Fruit fly (Drosophila melanogaster) whole organism, wandering third instar larva: ENCODE measurements around the gene CG3032.
A peak's percentile ranks its signal among the peaks of the same experiment; 100 is the strongest.

ENCODE experiments used
- Abd-B ChIP-seq: fragments of >200 bp; optimal IDR thresholded peaks from 2 replicates; lab custom pipeline; 2017; ENCODE audit warnings: missing biosample characterization, missing genetic modification characterization
- CG32264 ChIP-seq: fragments of 200-800 bp; sonication (Bioruptor generic); optimal IDR thresholded peaks from 2 replicates; lab custom pipeline; 2016; ENCODE audit warnings: missing biosample characterization, missing genetic modification characterization
- CG9705 ChIP-seq: fragments of 200-800 bp; sonication (Bioruptor generic); optimal IDR thresholded peaks from 2 replicates; lab custom pipeline; 2018; ENCODE audit warnings: missing biosample characterization, mild to moderate bottlenecking, missing genetic modification characterization
- CrebA ChIP-seq: fragments of 200-800 bp; sonication (Bioruptor generic); optimal IDR thresholded peaks from 2 replicates; lab custom pipeline; 2016; ENCODE audit warnings: missing biosample characterization, mild to moderate bottlenecking, missing genetic modification characterization, borderline replicate concordance
- Dfd ChIP-seq: fragments of >200 bp; optimal IDR thresholded peaks from 2 replicates; lab custom pipeline; 2017; ENCODE audit warnings: missing biosample characterization, missing genetic modification characterization
- Dif ChIP-seq: fragments of 200-275, 200-300 bp; sonication (Bioruptor generic); optimal IDR thresholded peaks from 2 replicates; lab custom pipeline; 2018; ENCODE audit warnings: missing biosample characterization, missing genetic modification characterization; ENCODE audit not compliant: partially characterized antibody
- GATAd ChIP-seq: sonication (Bioruptor generic); optimal IDR thresholded peaks from 2 replicates; lab custom pipeline; 2016; ENCODE audit warnings: missing biosample characterization, missing genetic modification characterization
- HLH106 ChIP-seq: fragments of 200-800 bp; optimal IDR thresholded peaks from 3 replicates; lab custom pipeline; 2019; ENCODE audit warnings: missing biosample characterization, mild to moderate bottlenecking, missing genetic modification characterization, moderate library complexity
- Hnf4 ChIP-seq: fragments of 200-800 bp; sonication (Bioruptor generic); optimal IDR thresholded peaks from 2 replicates; lab custom pipeline; 2016; ENCODE audit warnings: missing biosample characterization, mild to moderate bottlenecking, missing genetic modification characterization
- Hr78 ChIP-seq: fragments of >200 bp; optimal IDR thresholded peaks from 2 replicates; lab custom pipeline; 2017; ENCODE audit warnings: missing biosample characterization, missing genetic modification characterization
- Hr83 ChIP-seq: fragments of 200-300 bp; sonication (Bioruptor generic); optimal IDR thresholded peaks from 2 replicates; lab custom pipeline; 2016; ENCODE audit warnings: missing biosample characterization, mild to moderate bottlenecking, missing genetic modification characterization, moderate library complexity; ENCODE audit not compliant: poor library complexity, severe bottlenecking
- Jra ChIP-seq: sonication (Bioruptor generic); optimal IDR thresholded peaks from 2 replicates; lab custom pipeline; 2016; ENCODE audit warnings: missing biosample characterization, missing genetic modification characterization
- Mio ChIP-seq: sonication (Bioruptor generic); optimal IDR thresholded peaks from 2 replicates; lab custom pipeline; 2016; ENCODE audit warnings: missing biosample characterization, missing genetic modification characterization
- Myc ChIP-seq: fragments of >200 bp; optimal IDR thresholded peaks from 2 replicates; lab custom pipeline; 2017
- N ChIP-seq: fragments of >200 bp; optimal IDR thresholded peaks from 2 replicates; lab custom pipeline; 2018; ENCODE audit warnings: missing biosample characterization, missing external identifiers, missing genetic modification characterization
- OdsH ChIP-seq: fragments of 200-800 bp; sonication (Bioruptor generic); optimal IDR thresholded peaks from 2 replicates; lab custom pipeline; 2016; ENCODE audit warnings: missing biosample characterization, mild to moderate bottlenecking, missing genetic modification characterization
- Rel ChIP-seq, 2 experiments: fragments of 200-800 bp; sonication (Bioruptor generic) in 1 of 2; optimal IDR thresholded peaks; 2 replicates in 1 of 2; 3 replicates in 1 of 2; lab custom pipeline; 2016 to 2019; ENCODE audit warnings: mild to moderate bottlenecking in 2 of 2, missing biosample characterization in 2 of 2, missing genetic modification characterization in 2 of 2, moderate library complexity in 1 of 2
- Sp1 ChIP-seq: fragments of 200-800 bp; sonication (Bioruptor generic); optimal IDR thresholded peaks from 3 replicates; lab custom pipeline; 2019; ENCODE audit warnings: missing biosample characterization, mild to moderate bottlenecking, missing genetic modification characterization, moderate library complexity
- Vsx2 ChIP-seq: fragments of 200-300, 225-300 bp; sonication (Bioruptor generic); optimal IDR thresholded peaks from 2 replicates; lab custom pipeline; 2018; ENCODE audit warnings: missing biosample characterization, missing genetic modification characterization; ENCODE audit not compliant: partially characterized antibody
- br ChIP-seq: fragments of 200-800 bp; sonication (Bioruptor generic); optimal IDR thresholded peaks from 2 replicates; lab custom pipeline; 2016; ENCODE audit warnings: missing biosample characterization, missing genetic modification characterization
- brk ChIP-seq: fragments of 200-800 bp; sonication (Bioruptor generic); optimal IDR thresholded peaks from 2 replicates; lab custom pipeline; 2016; ENCODE audit warnings: missing biosample characterization, mild to moderate bottlenecking, missing genetic modification characterization
- dl ChIP-seq, 2 experiments: fragments of 175-275, 200-275 bp in 1 of 2; fragments of 200-275 bp in 1 of 2; sonication (Bioruptor generic); optimal IDR thresholded peaks; lab custom pipeline; 2018; ENCODE audit warnings: mild to moderate bottlenecking in 2 of 2, missing biosample characterization in 2 of 2, missing genetic modification characterization in 2 of 2, moderate library complexity in 2 of 2; ENCODE audit not compliant: partially characterized antibody in 2 of 2, insufficient read depth in 1 of 2
- dmrt93B ChIP-seq: fragments of 200-800 bp; sonication (Bioruptor generic); optimal IDR thresholded peaks from 2 replicates; lab custom pipeline; 2018; ENCODE audit warnings: missing biosample characterization, mild to moderate bottlenecking, missing genetic modification characterization
- dsf ChIP-seq: sonication (Bioruptor generic); optimal IDR thresholded peaks from 2 replicates; lab custom pipeline; 2016; ENCODE audit warnings: missing biosample characterization, missing genetic modification characterization, borderline replicate concordance
- ey ChIP-seq: fragments of 200-800 bp; sonication (Bioruptor generic); optimal IDR thresholded peaks from 2 replicates; lab custom pipeline; 2016; ENCODE audit warnings: missing biosample characterization, missing genetic modification characterization
- foxo ChIP-seq, 2 experiments: fragments of 200-800 bp; sonication (Bioruptor generic); optimal IDR thresholded peaks; 2 replicates in 1 of 2; 3 replicates in 1 of 2; lab custom pipeline; 2016 to 2017; ENCODE audit warnings: missing biosample characterization in 2 of 2, missing genetic modification characterization in 2 of 2
- fru ChIP-seq: fragments of 200-800 bp; sonication (Bioruptor generic); optimal IDR thresholded peaks from 3 replicates; lab custom pipeline; 2016; ENCODE audit warnings: missing biosample characterization, mild to moderate bottlenecking, missing genetic modification characterization
- h ChIP-seq: fragments of 200-800 bp; sonication (Bioruptor generic); optimal IDR thresholded peaks from 3 replicates; lab custom pipeline; 2016; ENCODE audit warnings: missing biosample characterization, mild to moderate bottlenecking, missing genetic modification characterization
- jim ChIP-seq: fragments of 175-275, 200-325 bp; sonication (Bioruptor generic); optimal IDR thresholded peaks from 2 replicates; lab custom pipeline; 2016; ENCODE audit warnings: missing biosample characterization, mild to moderate bottlenecking, missing genetic modification characterization
- lola ChIP-seq: fragments of >200 bp; optimal IDR thresholded peaks from 2 replicates; lab custom pipeline; 2017; ENCODE audit warnings: missing biosample characterization, missing genetic modification characterization
- pan ChIP-seq: fragments of >200 bp; optimal IDR thresholded peaks from 2 replicates; lab custom pipeline; 2017
- psq ChIP-seq: fragments of 200-800 bp; sonication (Bioruptor generic); optimal IDR thresholded peaks from 3 replicates; lab custom pipeline; 2017; ENCODE audit warnings: missing biosample characterization, mild to moderate bottlenecking, missing genetic modification characterization, moderate library complexity
- rgr ChIP-seq: fragments of 200-800 bp; sonication (Bioruptor generic); optimal IDR thresholded peaks from 3 replicates; lab custom pipeline; 2016; ENCODE audit warnings: missing biosample characterization, mild to moderate bottlenecking, missing genetic modification characterization
- sage ChIP-seq: fragments of 200-800 bp; sonication (Bioruptor generic); optimal IDR thresholded peaks from 2 replicates; lab custom pipeline; 2016; ENCODE audit warnings: missing biosample characterization, mild to moderate bottlenecking, missing genetic modification characterization
- sv ChIP-seq: fragments of 200-800 bp; sonication (Bioruptor generic); optimal IDR thresholded peaks from 3 replicates; lab custom pipeline; 2016; ENCODE audit warnings: missing biosample characterization, missing genetic modification characterization
- tai ChIP-seq: sonication (Bioruptor generic); optimal IDR thresholded peaks from 2 replicates; lab custom pipeline; 2016; ENCODE audit warnings: missing biosample characterization, missing genetic modification characterization
- usp ChIP-seq: fragments of >200 bp; optimal IDR thresholded peaks from 2 replicates; lab custom pipeline; 2017; ENCODE audit warnings: missing biosample characterization, missing genetic modification characterization
- woc ChIP-seq: sonication (Bioruptor generic); optimal IDR thresholded peaks from 2 replicates; lab custom pipeline; 2016; ENCODE audit warnings: missing biosample characterization, mild to moderate bottlenecking, missing genetic modification characterization

The CG3032 gene

DNA sequence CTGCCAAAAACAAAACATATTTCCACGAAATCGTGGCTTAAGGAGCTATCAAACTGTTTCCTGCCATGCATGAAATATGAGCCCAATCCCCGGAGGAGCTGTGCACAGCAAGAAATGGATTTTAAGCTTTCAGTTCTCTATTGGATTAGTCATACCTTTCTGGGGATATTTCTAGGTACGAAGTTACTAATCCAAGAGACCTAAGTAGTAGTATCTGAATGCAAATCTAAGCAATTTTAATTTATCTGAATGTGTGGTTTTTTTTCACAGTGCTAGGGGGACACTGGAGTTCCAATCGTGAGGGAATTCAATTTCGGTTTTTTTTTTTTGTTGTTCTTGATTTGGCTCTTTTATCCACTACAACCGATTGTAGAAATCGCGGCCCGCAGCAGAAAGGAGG lies 37.3 kb downstream of the CG3032 start:
- no peak for TF ChIP-seq Rel (GFP tag; optimal IDR thresholded peaks at IDR 0.05; lab: Kevin White, UChicago)
- no peak for TF ChIP-seq Rel (tag; optimal IDR thresholded peaks at IDR 0.05; lab: Kevin White, UChicago)
- no peak for TF ChIP-seq CG32264 (GFP tag; lab: Kevin White, UChicago)
- TF ChIP-seq woc (GFP tag; lab: Kevin White, UChicago), result peak; percentile 21
- peak; percentile 54 for TF ChIP-seq OdsH (GFP tag; lab: Kevin White, UChicago)
- TF ChIP-seq lola (GFP tag; lab: Kevin White, UChicago), result no peak
- TF ChIP-seq Dfd, result no peak
- TF ChIP-seq ey (GFP tag; lab: Kevin White, UChicago), result peak; percentile 48
- no peak for TF ChIP-seq CG9705
- peak; percentile 34 for TF ChIP-seq HLH106 (tag; lab: Kevin White, UChicago)
- peak in 1 of 2 experiments; percentile 63 for TF ChIP-seq foxo (GFP tag; optimal IDR thresholded peaks at IDR 0.05; lab: Kevin White, UChicago)
- TF ChIP-seq fru (GFP tag; lab: Kevin White, UChicago), result peak; percentile 55
- no peak for TF ChIP-seq dmrt93B (GFP tag; lab: Kevin White, UChicago)
- TF ChIP-seq CrebA (GFP tag; lab: Kevin White, UChicago), result no peak
- peak; percentile 37 for TF ChIP-seq Sp1 (GFP tag; lab: Kevin White, UChicago)
- no peak for TF ChIP-seq Dif (GFP tag; lab: Kevin White, UChicago)
- no peak for TF ChIP-seq jim
- no peak for TF ChIP-seq dl (GFP tag; optimal IDR thresholded peaks at IDR 0.05; lab: Kevin White, UChicago; ENCODE audit: insufficient read depth in 1 of 2, partially characterized antibody in 2 of 2)
- TF ChIP-seq tai (GFP tag; lab: Kevin White, UChicago), result no peak
- TF ChIP-seq h (GFP tag; lab: Kevin White, UChicago), result peak; percentile 57
- TF ChIP-seq brk, result no peak
- TF ChIP-seq Jra (GFP tag; lab: Kevin White, UChicago), result no peak
- no peak for TF ChIP-seq Vsx2 (GFP tag; lab: Kevin White, UChicago)
- no peak for TF ChIP-seq Mio (GFP tag; lab: Kevin White, UChicago)
- no peak for TF ChIP-seq sv (GFP tag; lab: Kevin White, UChicago)
- no peak for TF ChIP-seq sage (GFP tag; lab: Kevin White, UChicago)
- no peak for TF ChIP-seq Hr83 (GFP tag; lab: Kevin White, UChicago)
- no peak for TF ChIP-seq pan (lab: Kevin White, UChicago)
- TF ChIP-seq N (GFP tag; lab: Kevin White, UChicago), result no peak
- TF ChIP-seq br (GFP tag; lab: Kevin White, UChicago), result peak; percentile 28
- TF ChIP-seq Myc (lab: Kevin White, UChicago), result no peak
- TF ChIP-seq psq (GFP tag; lab: Kevin White, UChicago), result peak; percentile 33
- peak; percentile 55 for TF ChIP-seq rgr (GFP tag; lab: Kevin White, UChicago)
- TF ChIP-seq Hnf4 (GFP tag; lab: Kevin White, UChicago), result peak; percentile 42
- no peak for TF ChIP-seq dsf (GFP tag; lab: Kevin White, UChicago)
- no peak for TF ChIP-seq Abd-B (GFP tag; lab: Kevin White, UChicago)
- TF ChIP-seq Hr78 (GFP tag; lab: Kevin White, UChicago), result no peak
- no peak for TF ChIP-seq GATAd (GFP tag; lab: Kevin White, UChicago)
- no peak for TF ChIP-seq usp (GFP tag; lab: Kevin White, UChicago)

DNA sequence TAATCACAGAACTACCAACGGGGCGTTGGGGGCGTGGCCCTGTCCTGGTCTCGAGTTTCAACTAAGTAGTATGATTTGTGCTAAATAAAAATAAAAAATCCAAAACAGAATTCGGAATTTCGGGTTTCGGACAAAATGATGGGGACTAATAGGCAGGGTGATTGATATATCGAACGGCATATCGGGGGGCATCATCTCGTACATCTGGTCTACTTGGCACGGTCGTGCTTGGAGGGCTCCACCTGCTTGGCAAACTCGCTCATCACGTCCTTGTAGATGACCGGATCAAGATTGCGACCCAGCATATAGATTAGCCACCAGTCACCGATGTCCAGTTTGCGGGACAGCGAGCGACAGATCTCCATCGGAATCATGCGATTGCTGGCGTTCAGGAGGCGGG lies 39.5 kb downstream of the CG3032 start:
- TF ChIP-seq usp (GFP tag; lab: Kevin White, UChicago) (no peak), Dif (GFP tag; lab: Kevin White, UChicago) (no peak), dl (GFP tag; optimal IDR thresholded peaks at IDR 0.05; lab: Kevin White, UChicago; ENCODE audit: insufficient read depth in 1 of 2, partially characterized antibody in 2 of 2) (no peak), Sp1 (GFP tag; lab: Kevin White, UChicago) (no peak), dsf (GFP tag; lab: Kevin White, UChicago) (no peak), brk (no peak), Dfd (no peak), Hr78 (GFP tag; lab: Kevin White, UChicago) (no peak), N (GFP tag; lab: Kevin White, UChicago) (no peak)
